Fruit fly (Drosophila melanogaster) whole organism, embryonic: Measurements from ENCODE around the gene Ctr1B.

Experiments
- Aef1 ChIP-seq: fragments of 200-800 bp; sonication (Bioruptor generic); IDR thresholded peaks from 3 replicates; pipeline ENCODE4 v1.3.6; 2022; ENCODE audit warnings: missing biosample characterization, missing genetic modification characterization
- CG11504 ChIP-seq: fragments of 200-800 bp; sonication (Bioruptor generic); optimal IDR thresholded peaks from 3 replicates; lab custom pipeline; 2019; ENCODE audit warnings: missing biosample characterization, mild to moderate bottlenecking, missing genetic modification characterization, moderate library complexity
- CG12219 ChIP-seq: fragments of 200-800 bp; sonication (Bioruptor generic); optimal IDR thresholded peaks from 3 replicates; lab custom pipeline; 2018; ENCODE audit warnings: missing biosample characterization, mild to moderate bottlenecking, missing genetic modification characterization
- CG13624 ChIP-seq: fragments of 200-800 bp; sonication (Bioruptor generic); optimal IDR thresholded peaks from 2 replicates; lab custom pipeline; 2016; ENCODE audit warnings: missing biosample characterization, missing genetic modification characterization
- CG13894 ChIP-seq: fragments of 200-800 bp; sonication (Bioruptor generic); optimal IDR thresholded peaks from 3 replicates; lab custom pipeline; 2018; ENCODE audit warnings: missing biosample characterization, mild to moderate bottlenecking, missing genetic modification characterization, moderate library complexity
- CG15269 ChIP-seq: fragments of 200-800 bp; sonication (Bioruptor generic); optimal IDR thresholded peaks from 2 replicates; lab custom pipeline; 2018; ENCODE audit warnings: missing biosample characterization, mild to moderate bottlenecking, missing genetic modification characterization, moderate library complexity
- CG2889 ChIP-seq: fragments of 200-800 bp; sonication (Bioruptor generic); IDR thresholded peaks from 3 replicates; pipeline ENCODE4 v1.3.6; 2022; ENCODE audit warnings: missing biosample characterization, missing genetic modification characterization
- CG30020 ChIP-seq: fragments of 200-800 bp; optimal IDR thresholded peaks from 2 replicates; lab custom pipeline; 2019; ENCODE audit warnings: missing biosample characterization, mild to moderate bottlenecking, missing genetic modification characterization, moderate library complexity
- CG3065 ChIP-seq: fragments of 200-800 bp; sonication (Bioruptor generic); optimal IDR thresholded peaks from 2 replicates; lab custom pipeline; 2016; ENCODE audit warnings: missing biosample characterization, missing genetic modification characterization
- CG34224 ChIP-seq: fragments of 200-800 bp; sonication (Bioruptor generic); IDR thresholded peaks from 3 replicates; pipeline ENCODE4 v1.3.6; 2022; ENCODE audit warnings: missing biosample characterization, missing genetic modification characterization; ENCODE audit not compliant: partially characterized antibody
- CG3726 ChIP-seq: fragments of 200-800 bp; sonication (Bioruptor generic); IDR thresholded peaks from 3 replicates; pipeline ENCODE4, ENCODE4 v1.3.6; 2022; ENCODE audit warnings: missing biosample characterization, missing genetic modification characterization
- CG3847 ChIP-seq: fragments of 200-800 bp; sonication (Bioruptor generic); IDR thresholded peaks from 2 replicates; pipeline ENCODE4 v1.3.6; 2022; ENCODE audit warnings: missing biosample characterization, missing genetic modification characterization
- CG42726 ChIP-seq: fragments of 200-800 bp; sonication (Bioruptor generic); IDR thresholded peaks from 2 replicates; pipeline ENCODE4 v1.3.6; 2022; ENCODE audit warnings: missing biosample characterization, missing genetic modification characterization; ENCODE audit not compliant: partially characterized antibody
- CG5180 ChIP-seq: fragments of 200-800 bp; sonication (Bioruptor generic); optimal IDR thresholded peaks from 3 replicates; lab custom pipeline; 2017; ENCODE audit warnings: missing biosample characterization, missing genetic modification characterization, mild to moderate bottlenecking, moderate library complexity, missing genetic modification reagents
- CG6791 ChIP-seq: fragments of 200-800 bp; sonication (Bioruptor generic); IDR thresholded peaks from 3 replicates; pipeline ENCODE4 v1.3.6; 2022; ENCODE audit warnings: missing biosample characterization, missing genetic modification characterization; ENCODE audit not compliant: partially characterized antibody
- CG7928 ChIP-seq: fragments of 200-800 bp; sonication (Bioruptor generic); optimal IDR thresholded peaks from 2 replicates; lab custom pipeline; 2017; ENCODE audit warnings: missing biosample characterization, mild to moderate bottlenecking, missing genetic modification characterization
- CG9609 ChIP-seq: fragments of 200-800 bp; sonication (Bioruptor generic); optimal IDR thresholded peaks from 3 replicates; lab custom pipeline; 2016; ENCODE audit warnings: missing biosample characterization, missing genetic modification characterization
- CHES-1-like ChIP-seq: fragments of 200-800 bp; sonication (Bioruptor generic); optimal IDR thresholded peaks from 2 replicates; lab custom pipeline; 2016; ENCODE audit warnings: missing biosample characterization, missing genetic modification characterization
- D ChIP-seq, 2 experiments: fragments of 200-800 bp in 1 of 2; fragments of >200 bp in 1 of 2; sonication (Bioruptor generic) in 1 of 2; optimal IDR thresholded peaks; 2 replicates in 1 of 2; 3 replicates in 1 of 2; lab custom pipeline; 2017; ENCODE audit warnings: mild to moderate bottlenecking in 1 of 2, missing biosample characterization in 1 of 2, missing genetic modification characterization in 1 of 2, missing genetic modification reagents in 1 of 2
- Dip3 ChIP-seq: fragments of 200-800 bp; sonication (Bioruptor generic); optimal IDR thresholded peaks from 3 replicates; lab custom pipeline; 2016; ENCODE audit warnings: missing biosample characterization, missing genetic modification characterization
- Doc3 ChIP-seq: fragments of 200-800 bp; sonication (Bioruptor generic); IDR thresholded peaks from 3 replicates; pipeline ENCODE4 v1.3.6; 2022; ENCODE audit warnings: missing biosample characterization, missing genetic modification characterization; ENCODE audit not compliant: partially characterized antibody
- Fer1 ChIP-seq: fragments of 200-800 bp; sonication (Bioruptor generic); optimal IDR thresholded peaks from 2 replicates; lab custom pipeline; 2017; ENCODE audit warnings: missing biosample characterization, mild to moderate bottlenecking, missing genetic modification characterization
- GATAe ChIP-seq: fragments of 200-800 bp; sonication (Bioruptor generic); conservative IDR thresholded peaks from 2 replicates; pipeline ENCODE4 v1.3.6; 2022; ENCODE audit warnings: missing biosample characterization, missing genetic modification characterization
- H15 ChIP-seq: fragments of 200-800 bp; sonication (Bioruptor generic); IDR thresholded peaks from 3 replicates; pipeline ENCODE4 v1.3.6; 2022; ENCODE audit warnings: missing biosample characterization, missing genetic modification characterization
- Kr ChIP-seq: fragments of 200-800 bp; sonication (Bioruptor generic); optimal IDR thresholded peaks from 2 replicates; lab custom pipeline; 2017; ENCODE audit warnings: missing biosample characterization, mild to moderate bottlenecking, missing genetic modification characterization
- Lhr ChIP-seq: fragments of 200-800 bp; sonication (Bioruptor generic); optimal IDR thresholded peaks from 3 replicates; lab custom pipeline; 2017; ENCODE audit warnings: mild to moderate bottlenecking, missing biosample characterization, missing genetic modification reagents, missing genetic modification characterization
- MTF-1 ChIP-seq: fragments of 200-800 bp; sonication (Bioruptor generic); optimal IDR thresholded peaks from 2 replicates; lab custom pipeline; 2018; ENCODE audit warnings: missing biosample characterization, mild to moderate bottlenecking, missing genetic modification characterization, borderline replicate concordance
- Mad ChIP-seq: fragments of 200-800 bp; sonication (Bioruptor generic); optimal IDR thresholded peaks from 2 replicates; lab custom pipeline; 2016; ENCODE audit warnings: missing biosample characterization, missing genetic modification characterization
- Med ChIP-seq: fragments of 200-800 bp; sonication (Bioruptor generic); peaks from one replicate; lab custom pipeline; 2016; ENCODE audit warnings: missing biosample characterization, missing genetic modification characterization, mild to moderate bottlenecking, inconsistent platforms, moderate library complexity
- Optix ChIP-seq: fragments of 200-800 bp; sonication (Bioruptor generic); IDR thresholded peaks from 3 replicates; pipeline ENCODE4 v1.3.6; 2022; ENCODE audit warnings: missing biosample characterization, missing genetic modification characterization
- Rfx ChIP-seq: fragments of 200-800 bp; sonication (Bioruptor generic); IDR thresholded peaks from 2 replicates; pipeline ENCODE4 v1.3.6; 2022; ENCODE audit warnings: missing biosample characterization, missing genetic modification characterization
- Sry-β ChIP-seq: fragments of 200-800 bp; sonication (Bioruptor generic); optimal IDR thresholded peaks from 2 replicates; lab custom pipeline; 2018; ENCODE audit warnings: missing biosample characterization, mild to moderate bottlenecking, missing genetic modification characterization, moderate library complexity
- TFAM ChIP-seq: fragments of 200-800 bp; sonication (Bioruptor generic); optimal IDR thresholded peaks from 2 replicates; lab custom pipeline; 2017; ENCODE audit warnings: missing biosample characterization, missing genetic modification characterization, inconsistent platforms
- bowl ChIP-seq: fragments of 200-800 bp; sonication (Bioruptor generic); IDR thresholded peaks from 2 replicates; pipeline ENCODE4 v1.3.6; 2022; ENCODE audit warnings: missing biosample characterization, missing genetic modification characterization
- corto ChIP-seq: fragments of 200-800 bp; sonication (Bioruptor generic); optimal IDR thresholded peaks from 2 replicates; lab custom pipeline; 2016; ENCODE audit warnings: missing biosample characterization, mild to moderate bottlenecking, missing genetic modification characterization, moderate library complexity
- cwo ChIP-seq: fragments of 200-800 bp; sonication (Bioruptor generic); optimal IDR thresholded peaks from 3 replicates; lab custom pipeline; 2017; ENCODE audit warnings: missing biosample characterization, missing genetic modification characterization, mild to moderate bottlenecking, moderate library complexity, missing genetic modification reagents
- disco-r ChIP-seq: fragments of 200-800 bp; sonication (Bioruptor generic); optimal IDR thresholded peaks from 2 replicates; lab custom pipeline; 2016; ENCODE audit warnings: missing biosample characterization, missing genetic modification characterization
- eve ChIP-seq, 2 experiments: fragments of >200 bp; optimal IDR thresholded peaks; 2 replicates each; lab custom pipeline; 2017; ENCODE audit warnings: missing biosample characterization in 2 of 2, missing genetic modification characterization in 2 of 2
- eyg ChIP-seq: fragments of 200-800 bp; sonication (Bioruptor generic); optimal IDR thresholded peaks from 3 replicates; lab custom pipeline; 2016; ENCODE audit warnings: missing biosample characterization, missing genetic modification characterization
- fd3F ChIP-seq: fragments of 200-800 bp; sonication (Bioruptor generic); optimal IDR thresholded peaks from 2 replicates; lab custom pipeline; 2018; ENCODE audit warnings: missing biosample characterization, mild to moderate bottlenecking, missing genetic modification characterization, moderate library complexity
- fu2 ChIP-seq: fragments of 200-800 bp; sonication (Bioruptor generic); optimal IDR thresholded peaks from 2 replicates; lab custom pipeline; 2016; ENCODE audit warnings: missing biosample characterization, missing genetic modification characterization
- lilli ChIP-seq: fragments of 200-800 bp; sonication (Bioruptor generic); optimal IDR thresholded peaks from 3 replicates; lab custom pipeline; 2016; ENCODE audit warnings: missing biosample characterization, missing genetic modification characterization
- nerfin-2 ChIP-seq: fragments of 200-800 bp; sonication (Bioruptor generic); IDR thresholded peaks from 2 replicates; pipeline ENCODE4 v1.3.6; 2022; ENCODE audit warnings: missing biosample characterization, missing genetic modification characterization; ENCODE audit not compliant: partially characterized antibody
- pum ChIP-seq: fragments of 200-800 bp; sonication (Bioruptor generic); optimal IDR thresholded peaks from 2 replicates; lab custom pipeline; 2016; ENCODE audit warnings: missing biosample characterization, missing genetic modification characterization
- sens ChIP-seq: fragments of 200-800 bp; sonication (Bioruptor generic); peaks from one replicate; lab custom pipeline; 2016; ENCODE audit warnings: missing biosample characterization, missing genetic modification characterization
- seq ChIP-seq: fragments of 200-800 bp; sonication (Bioruptor generic); IDR thresholded peaks from 2 replicates; pipeline ENCODE4 v1.3.6; 2022; ENCODE audit warnings: missing biosample characterization, missing genetic modification characterization
- slp2 ChIP-seq: fragments of 200-800 bp; sonication (Bioruptor generic); optimal IDR thresholded peaks from 2 replicates; lab custom pipeline; 2016; ENCODE audit warnings: missing biosample characterization, missing genetic modification characterization
- zen ChIP-seq: fragments of 200-800 bp; sonication (Bioruptor generic); optimal IDR thresholded peaks from 3 replicates; lab custom pipeline; 2018; ENCODE audit warnings: missing biosample characterization, mild to moderate bottlenecking, missing genetic modification characterization, moderate library complexity

Ctr1B gene

DNA sequence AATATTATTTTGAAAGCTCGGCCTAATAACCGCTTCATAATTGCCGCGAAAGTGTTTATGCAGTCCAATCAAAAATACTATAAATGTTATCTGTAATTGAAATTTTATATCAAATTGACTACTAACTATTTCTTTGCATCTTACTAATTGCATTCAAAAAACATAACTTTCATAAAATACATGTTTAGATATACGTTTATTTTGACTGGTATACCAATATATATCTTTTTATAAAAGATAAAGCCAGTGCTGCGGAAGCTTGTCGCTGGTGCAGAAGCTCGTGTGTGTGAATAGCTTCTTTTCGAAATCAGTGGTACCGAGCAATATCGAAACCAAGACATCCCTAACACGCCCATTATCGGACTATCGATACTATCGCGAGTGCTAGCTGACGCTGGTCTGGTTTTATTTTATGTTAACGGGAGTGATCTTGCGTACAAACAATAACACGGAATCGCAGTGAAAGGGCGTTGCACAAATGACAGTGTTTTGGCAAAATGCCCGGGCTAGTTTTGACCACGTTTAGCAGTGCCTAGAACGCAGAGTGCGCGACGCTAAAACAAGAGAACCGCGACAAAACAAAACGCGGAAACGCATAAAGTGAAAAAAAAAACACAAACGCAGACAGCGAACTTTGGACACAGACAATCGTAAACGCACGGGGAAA is 32.2 kb downstream of the Ctr1B start, which contains the start of gene Atg13 (continued):
- TF ChIP-seq cwo (GFP tag; lab: Kevin White, UChicago) (no peak), eve (GFP tag; optimal IDR thresholded peaks at IDR 0.05; lab: Kevin White, UChicago) (no peak), Sry-β (GFP tag; lab: Kevin White, UChicago) (peak; percentile 11), sens (GFP tag; lab: Kevin White, UChicago) (peak; percentile 61), seq (GFP tag; lab: Robert Waterston, UW) (no peak), CG42726 (GFP tag; lab: Robert Waterston, UW) (peak; percentile 82), slp2 (GFP tag; lab: Kevin White, UChicago) (no peak), CG6791 (GFP tag; lab: Robert Waterston, UW) (peak; percentile 91), D (optimal IDR thresholded peaks at IDR 0.05; lab: Kevin White, UChicago) (no peak), D (GFP tag; optimal IDR thresholded peaks at IDR 0.05; lab: Kevin White, UChicago) (no peak), CG9609 (GFP tag; lab: Kevin White, UChicago) (peak; percentile 8), Aef1 (GFP tag; lab: Robert Waterston, UW) (peak; percentile 34; the same call in 1 of the 3 replicates), Optix (GFP tag; lab: Robert Waterston, UW) (no peak), CG3065 (GFP tag; lab: Kevin White, UChicago) (peak; percentile 0), CG12219 (GFP tag; lab: Kevin White, UChicago) (no peak), Rfx (GFP tag; lab: Robert Waterston, UW) (peak; percentile 37), CG3847 (GFP tag; lab: Robert Waterston, UW) (no peak), fu2 (GFP tag; lab: Kevin White, UChicago) (no peak), CHES-1-like (GFP tag; lab: Kevin White, UChicago) (no peak), GATAe (GFP tag; lab: Robert Waterston, UW) (no peak), Kr (GFP tag; lab: Kevin White, UChicago) (no peak), pum (GFP tag; lab: Kevin White, UChicago) (no peak), TFAM (GFP tag; lab: Kevin White, UChicago) (no peak), lilli (GFP tag; lab: Kevin White, UChicago) (peak; percentile 27), corto (GFP tag; lab: Kevin White, UChicago) (no peak), CG11504 (no peak), eyg (GFP tag; lab: Kevin White, UChicago) (no peak), H15 (GFP tag; lab: Robert Waterston, UW) (no peak), disco-r (no peak), CG13894 (tag; lab: Kevin White, UChicago) (no peak), CG3726 (GFP tag; lab: Robert Waterston, UW) (no peak), Dip3 (no peak), MTF-1 (GFP tag; lab: Kevin White, UChicago) (no peak), CG2889 (GFP tag; lab: Robert Waterston, UW) (no peak), Fer1 (peak; percentile 12), CG15269 (tag; lab: Kevin White, UChicago) (no peak), fd3F (GFP tag; lab: Kevin White, UChicago) (no peak), zen (tag; lab: Kevin White, UChicago) (peak; percentile 36), Med (GFP tag; lab: Kevin White, UChicago) (peak; percentile 75), bowl (GFP tag; lab: Robert Waterston, UW) (no peak), CG5180 (GFP tag; lab: Kevin White, UChicago) (no peak), CG13624 (GFP tag; lab: Kevin White, UChicago) (no peak), CG7928 (GFP tag; lab: Kevin White, UChicago) (no peak), Lhr (GFP tag; lab: Kevin White, UChicago) (peak; percentile 5), Mad (GFP tag; lab: Kevin White, UChicago) (peak; percentile 30), CG34224 (GFP tag; lab: Robert Waterston, UW) (peak; percentile 68), nerfin-2 (GFP tag; lab: Robert Waterston, UW) (peak; percentile 58), Doc3 (peak; percentile 42; the same call in 1 of the 3 replicates), CG30020 (tag; lab: Kevin White, UChicago) (peak; percentile 95)
